Worm (Caenorhabditis elegans) whole organism, young adult: ENCODE measurements around the gene T06C12.9.
"Not testable (repeated sequence)": the region's sequence is repeated elsewhere in the genome, so short reads cannot be mapped to it uniquely, and the experiment has no call there.

Experiments used
- F33H1.4 ChIP-seq: fragments of 200-800 bp; sonication (Bioruptor generic); IDR thresholded peaks from 2 replicates; pipeline ENCODE4 v1.3.6; 2022; ENCODE audit warnings: missing genetic modification reagents, missing genetic modification characterization, missing compliant biosample characterization
- K11D2.4 ChIP-seq: fragments of 200-800 bp; sonication (Bioruptor generic); IDR thresholded peaks from 2 replicates; pipeline ENCODE4 v1.3.6; 2022; ENCODE audit warnings: missing genetic modification reagents, missing genetic modification characterization, missing compliant biosample characterization
- K12H6.12 ChIP-seq: fragments of 200-800 bp; sonication (Bioruptor generic); optimal IDR thresholded peaks from 2 replicates; lab custom pipeline; 2018; ENCODE audit warnings: mild to moderate bottlenecking, missing genetic modification characterization, missing compliant biosample characterization
- Y53F4B.3 ChIP-seq: fragments of 200-800 bp; sonication (Bioruptor generic); IDR thresholded peaks from 2 replicates; pipeline ENCODE4 v1.3.6; 2022; ENCODE audit warnings: missing genetic modification reagents, missing genetic modification characterization, missing compliant biosample characterization
- aptf-2 ChIP-seq: fragments of 200-800 bp; sonication (Bioruptor generic); conservative IDR thresholded peaks from 2 replicates; pipeline ENCODE4 v1.3.6; 2022; ENCODE audit warnings: missing genetic modification reagents, missing genetic modification characterization, missing compliant biosample characterization
- atf-7 ChIP-seq: sonication (generic microtip); optimal IDR thresholded peaks from 2 replicates; lab custom pipeline; 2017; ENCODE audit warnings: mild to moderate bottlenecking, missing genetic modification characterization, missing compliant biosample characterization
- attf-5 ChIP-seq: fragments of 200-800 bp; sonication (Bioruptor generic); optimal IDR thresholded peaks from 2 replicates; lab custom pipeline; 2018; ENCODE audit warnings: mild to moderate bottlenecking, missing genetic modification characterization, missing compliant biosample characterization
- ceh-58 ChIP-seq: fragments of 200-800 bp; sonication (Bioruptor generic); IDR thresholded peaks from 2 replicates; pipeline ENCODE4 v1.3.6; 2022; ENCODE audit warnings: missing genetic modification characterization, missing compliant biosample characterization
- chd-7 ChIP-seq: sonication (generic microtip); optimal IDR thresholded peaks from 2 replicates; lab custom pipeline; 2016; ENCODE audit warnings: mild to moderate bottlenecking, missing genetic modification characterization, moderate library complexity, missing compliant biosample characterization
- dox-1 ChIP-seq: fragments of 200-800 bp; sonication (Bioruptor generic); IDR thresholded peaks from 2 replicates; pipeline ENCODE4 v1.3.6; 2022; ENCODE audit warnings: missing genetic modification reagents, missing genetic modification characterization, missing compliant biosample characterization
- egrh-3 ChIP-seq: fragments of 200-800 bp; sonication (Bioruptor generic); IDR thresholded peaks from 2 replicates; pipeline ENCODE4 v1.3.6; 2022; ENCODE audit warnings: missing genetic modification reagents, missing genetic modification characterization, missing compliant biosample characterization
- ekl-4 ChIP-seq: fragments of 200-800 bp; sonication (Bioruptor generic); IDR thresholded peaks from 2 replicates; pipeline ENCODE4 v1.3.6; 2022; ENCODE audit warnings: missing genetic modification reagents, missing genetic modification characterization, missing compliant biosample characterization
- hrde-1 ChIP-seq: sonication (generic microtip); optimal IDR thresholded peaks from 2 replicates; lab custom pipeline; 2016; ENCODE audit warnings: missing genetic modification characterization, mild to moderate bottlenecking, missing compliant biosample characterization, moderate library complexity, missing genotype, missing genetic modification reagents, borderline replicate concordance
- let-607 ChIP-seq, 2 experiments: fragments of 200-800 bp in 1 of 2; sonication (Bioruptor generic) in 1 of 2; sonication (generic microtip) in 1 of 2; optimal IDR thresholded peaks; 2 replicates each; lab custom pipeline; 2016 to 2018; ENCODE audit warnings: mild to moderate bottlenecking in 2 of 2, missing compliant biosample characterization in 2 of 2, missing genetic modification characterization in 2 of 2, moderate library complexity in 2 of 2, missing genotype in 1 of 2
- lin-26 ChIP-seq: fragments of 200-800 bp; sonication (Bioruptor generic); IDR thresholded peaks from 2 replicates; pipeline ENCODE4 v1.3.6; 2022; ENCODE audit warnings: missing genetic modification reagents, missing genetic modification characterization, missing compliant biosample characterization
- lin-54 ChIP-seq: fragments of 200-800 bp; sonication (Bioruptor generic); optimal IDR thresholded peaks from 2 replicates; lab custom pipeline; 2018; ENCODE audit warnings: mild to moderate bottlenecking, missing genetic modification characterization, missing compliant biosample characterization
- madf-6 ChIP-seq: fragments of 200-800 bp; sonication (Bioruptor generic); IDR thresholded peaks from 2 replicates; pipeline ENCODE4 v1.3.6; 2022; ENCODE audit warnings: missing genetic modification reagents, missing genetic modification characterization, missing compliant biosample characterization
- nfya-1 ChIP-seq: sonication (generic microtip); optimal IDR thresholded peaks from 2 replicates; lab custom pipeline; 2017; ENCODE audit warnings: antibody characterized with exemption, missing compliant biosample characterization, missing genetic modification characterization, borderline replicate concordance; ENCODE audit not compliant: insufficient read depth
- nhr-27 ChIP-seq: fragments of 200-800 bp; sonication (Bioruptor generic); optimal IDR thresholded peaks from 2 replicates; lab custom pipeline; 2018; ENCODE audit warnings: mild to moderate bottlenecking, missing genetic modification characterization, moderate library complexity, missing compliant biosample characterization
- rcor-1 ChIP-seq: fragments of 200-800 bp; sonication (Bioruptor generic); IDR thresholded peaks from 2 replicates; pipeline ENCODE4 v1.3.6; 2022; ENCODE audit warnings: missing genetic modification reagents, missing genetic modification characterization, missing compliant biosample characterization
- rpc-1 ChIP-seq, 2 experiments: fragments of 150-350 bp in 1 of 2; sonication (generic microtip) in 1 of 2; optimal IDR thresholded peaks; 2 replicates each; lab custom pipeline; 2014 to 2018; ENCODE audit warnings: missing biosample characterization in 1 of 2, missing genetic modification characterization in 1 of 2, missing genetic modification reagents in 1 of 2, missing genotype in 1 of 2
- snpc-3.4 ChIP-seq: sonication (generic microtip); optimal IDR thresholded peaks from 2 replicates; lab custom pipeline; 2017; ENCODE audit warnings: missing genetic modification characterization, mild to moderate bottlenecking, missing compliant biosample characterization, antibody characterized with exemption, moderate library complexity, missing genotype, missing genetic modification reagents
- snpc-4 ChIP-seq, 5 experiments: fragments of 150-350 bp in 1 of 5; sonication (generic microtip) in 4 of 5; optimal IDR thresholded peaks; 2 replicates each; lab custom pipeline; 2014 to 2018; ENCODE audit warnings: missing genetic modification characterization in 5 of 5, missing biosample characterization in 3 of 5, antibody characterized with exemption in 2 of 5, mild to moderate bottlenecking in 2 of 5, missing compliant biosample characterization in 2 of 5, missing genotype in 2 of 5, moderate library complexity in 2 of 5, missing genetic modification reagents in 1 of 5
- tbx-9 ChIP-seq: sonication (generic microtip); optimal IDR thresholded peaks from 2 replicates; lab custom pipeline; 2016; ENCODE audit warnings: borderline replicate concordance, missing genetic modification characterization, inconsistent platforms, missing compliant biosample characterization
- tlf-1 ChIP-seq: fragments of 200-800 bp; sonication (Bioruptor generic); optimal IDR thresholded peaks from 2 replicates; lab custom pipeline; 2018; ENCODE audit warnings: mild to moderate bottlenecking, missing genetic modification characterization, missing compliant biosample characterization
- unc-130 ChIP-seq: sonication (generic microtip); optimal IDR thresholded peaks from 2 replicates; lab custom pipeline; 2016; ENCODE audit warnings: missing genetic modification reagents, missing genetic modification characterization, missing compliant biosample characterization
- unc-62 ChIP-seq: fragments of 150-350 bp; optimal IDR thresholded peaks from 2 replicates; lab custom pipeline; 2014; ENCODE audit warnings: missing biosample characterization, missing genetic modification reagents, missing genetic modification characterization
- ztf-18 ChIP-seq: sonication (generic microtip); optimal IDR thresholded peaks from 2 replicates; lab custom pipeline; 2016; ENCODE audit warnings: missing genotype, mild to moderate bottlenecking, missing genetic modification characterization, missing compliant biosample characterization
- ztf-22 ChIP-seq: fragments of 200-800 bp; sonication (Bioruptor generic); optimal IDR thresholded peaks from 2 replicates; lab custom pipeline; 2018; ENCODE audit warnings: mild to moderate bottlenecking, missing genetic modification characterization, moderate library complexity, missing compliant biosample characterization
- ztf-26 ChIP-seq: sonication (generic microtip); optimal IDR thresholded peaks from 2 replicates; lab custom pipeline; 2017; ENCODE audit warnings: missing genetic modification characterization, missing compliant biosample characterization

Gene T06C12.9

DNA sequence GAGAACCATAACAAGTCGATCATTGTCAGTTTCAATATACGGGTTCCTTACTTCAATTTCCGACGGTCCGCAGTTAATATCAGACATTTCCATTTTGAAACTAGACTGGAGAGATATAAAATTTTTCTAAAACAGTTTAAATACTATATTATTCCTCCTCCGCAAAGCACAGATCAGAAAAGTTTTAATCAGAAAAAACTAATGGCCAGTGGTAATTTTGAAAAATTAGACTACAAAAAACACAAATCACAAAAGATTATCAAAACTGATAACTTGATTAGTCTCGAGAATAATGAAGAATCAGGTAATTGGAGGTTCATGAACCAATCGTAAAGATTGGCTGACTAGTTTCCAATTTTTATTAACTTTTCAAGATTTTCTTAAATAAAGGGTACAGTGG, at the start of gene T06C12.9:
Gene T06C12.9, minus strand, starts transcription at position 101 of the 400 bp plus-strand sequence.
- TF ChIP-seq snpc-4 (GFP tag; optimal IDR thresholded peaks at IDR 0.05; lab: Kevin White, UChicago), result no peak
- TF ChIP-seq snpc-4 (tag; optimal IDR thresholded peaks at IDR 0.05; lab: Kevin White, UChicago), result no peak
- no peak for TF ChIP-seq atf-7
- no peak for TF ChIP-seq snpc-3.4
- TF ChIP-seq ztf-22 (GFP tag; lab: Kevin White, UChicago), result no peak

ce11 chrV:15932390-15932789, 46.5 kb upstream of the T06C12.9 start, which contains the start of gene srw-26:
TSS of gene srw-26 (minus strand) at chrV:15932490.
- TF ChIP-seq K12H6.12 (tag; lab: Kevin White, UChicago) (no peak), let-607 (tag; optimal IDR thresholded peaks at IDR 0.05; lab: Kevin White, UChicago) (no peak), lin-26 (no peak), nhr-27 (tag; lab: Kevin White, UChicago) (no peak)

DNA sequence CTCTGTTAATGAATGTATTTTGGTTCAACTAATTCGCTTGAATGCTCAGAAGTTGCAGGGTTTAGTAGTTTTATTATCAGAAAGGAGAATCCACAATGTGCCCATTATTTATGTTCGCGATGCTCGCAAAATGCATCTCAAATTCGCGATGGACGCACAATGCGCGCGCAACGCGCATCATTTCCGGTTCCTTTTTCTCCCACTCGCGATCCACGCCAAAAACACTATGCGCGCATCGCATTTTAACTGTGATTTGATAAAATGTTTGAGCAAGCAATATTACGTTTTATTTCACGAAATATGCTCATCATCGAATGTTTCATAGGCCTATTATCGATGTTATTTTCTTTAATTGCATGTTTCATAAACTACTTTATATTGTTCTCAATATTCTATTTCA, 44.0 kb upstream of the T06C12.9 start, which contains the start of gene srbc-77:
Gene srbc-77, plus strand, starts transcription at position 301 of the 400 bp plus-strand sequence.
- TF ChIP-seq egrh-3 (GFP tag; lab: Robert Waterston, UW); tlf-1 (GFP tag; lab: Kevin White, UChicago); dox-1 (GFP tag; lab: Robert Waterston, UW): not testable (repeated sequence)
- TF ChIP-seq, all 124 proteins: peak for 0; not testable (repeated sequence) for 124

DNA sequence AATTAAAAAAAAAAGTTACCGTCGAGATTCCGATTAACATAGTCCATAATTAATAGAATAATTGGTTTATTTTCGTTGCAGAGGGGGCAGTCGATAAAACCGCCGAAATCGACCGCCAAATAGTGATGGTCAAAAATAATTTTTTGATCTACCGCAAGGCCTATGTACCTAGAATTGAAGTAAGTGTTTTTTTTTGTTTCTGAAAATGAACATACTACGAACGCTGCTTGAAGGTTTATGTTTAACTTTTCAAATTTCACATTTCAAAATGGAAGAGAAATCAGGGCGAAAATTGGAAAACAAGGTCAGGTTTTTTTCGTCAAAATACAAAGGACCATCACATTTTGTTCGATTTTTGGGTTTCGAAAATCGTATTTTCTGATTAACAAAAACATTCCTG, 42.5 kb upstream of the T06C12.9 start, which contains the start of gene pzf-1:
Gene pzf-1, minus strand, starts transcription at position 101 of the 400 bp plus-strand sequence.
- no peak for TF ChIP-seq Y53F4B.3 (GFP tag; lab: Robert Waterston, UW)
- TF ChIP-seq lin-54 (GFP tag; lab: Kevin White, UChicago), result no peak

DNA sequence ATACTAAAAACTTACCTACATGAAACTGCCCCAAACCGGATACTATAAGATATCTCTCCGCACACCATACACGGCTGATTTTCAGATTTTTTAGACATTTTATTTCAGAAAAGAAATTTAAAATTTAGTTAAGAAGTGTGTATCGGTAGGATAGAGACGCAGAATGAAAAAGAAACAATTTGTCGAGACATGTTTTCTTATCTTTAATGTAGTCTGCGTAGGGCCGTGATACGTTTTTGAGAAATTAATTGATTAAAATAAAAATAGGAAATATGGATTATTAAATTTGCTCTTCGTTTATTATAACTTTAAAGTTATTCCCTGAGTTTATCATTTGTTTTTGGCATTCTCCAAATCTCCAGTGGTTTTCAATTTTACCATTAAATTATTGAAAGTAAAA, 38.4 kb upstream of the T06C12.9 start, which contains the start of gene nhr-108:
Gene nhr-108, minus strand, starts transcription at position 166 of the 400 bp plus-strand sequence.
- TF ChIP-seq F33H1.4 (GFP tag; lab: Robert Waterston, UW), result no peak
- no peak for TF ChIP-seq unc-130 (GFP tag; lab: Kevin White, UChicago)
- TF ChIP-seq aptf-2 (GFP tag; lab: Robert Waterston, UW), result no peak
- TF ChIP-seq tbx-9 (tag; lab: Kevin White, UChicago), result no peak
- TF ChIP-seq nfya-1 (tag; lab: Kevin White, UChicago), result no peak
- no peak for TF ChIP-seq unc-62
- TF ChIP-seq ekl-4 (GFP tag; lab: Robert Waterston, UW), result no peak
- no peak for TF ChIP-seq snpc-3.4
- TF ChIP-seq lin-26, result no peak
- no peak for TF ChIP-seq hrde-1 (tag; lab: Kevin White, UChicago)
- no peak for TF ChIP-seq K11D2.4 (GFP tag; lab: Robert Waterston, UW)
- TF ChIP-seq ztf-26 (tag; lab: Kevin White, UChicago), result no peak
- TF ChIP-seq attf-5, result no peak
- no peak for TF ChIP-seq chd-7 (tag; lab: Kevin White, UChicago)
- no peak for TF ChIP-seq ceh-58 (GFP tag; lab: Robert Waterston, UW)
- TF ChIP-seq ztf-18 (tag; lab: Kevin White, UChicago), result no peak
- TF ChIP-seq rcor-1 (GFP tag; lab: Robert Waterston, UW), result no peak
- no peak for TF ChIP-seq rpc-1 (optimal IDR thresholded peaks at IDR 0.05; lab: Kevin White, UChicago)
- no peak for TF ChIP-seq rpc-1 (tag; optimal IDR thresholded peaks at IDR 0.05; lab: Kevin White, UChicago)
- no peak for TF ChIP-seq madf-6 (GFP tag; lab: Robert Waterston, UW)
- TF ChIP-seq, all 124 proteins: peak for 0
